Worm (Caenorhabditis elegans) whole organism, L1 larva: ENCODE data around the gene K11H12.8.

ENCODE experiments used
- C04F5.9 ChIP-seq: sonication (generic microtip); optimal IDR thresholded peaks from 2 replicates; lab custom pipeline; 2016; ENCODE audit warnings: missing genetic modification characterization, missing compliant biosample characterization
- C16A3.4 ChIP-seq: fragments of 150-350 bp; optimal IDR thresholded peaks from 2 replicates; lab custom pipeline; 2014; ENCODE audit warnings: missing biosample characterization, missing genetic modification characterization
- Y116A8C.19 ChIP-seq: sonication (generic microtip); optimal IDR thresholded peaks from 2 replicates; lab custom pipeline; 2016; ENCODE audit warnings: missing compliant biosample characterization, missing genetic modification characterization, borderline replicate concordance
- aha-1 ChIP-seq: fragments of 150-350 bp; optimal IDR thresholded peaks from 2 replicates; lab custom pipeline; 2014; ENCODE audit warnings: missing biosample characterization, missing genetic modification characterization
- alr-1 ChIP-seq: fragments of 200-800 bp; sonication (Bioruptor generic); optimal IDR thresholded peaks from 2 replicates; lab custom pipeline; 2018; ENCODE audit warnings: borderline replicate concordance, mild to moderate bottlenecking, missing genetic modification characterization, missing compliant biosample characterization
- aly-2 ChIP-seq: fragments of 150-350 bp; optimal IDR thresholded peaks from 2 replicates; lab custom pipeline; 2014; ENCODE audit warnings: missing biosample characterization, missing genetic modification characterization
- blmp-1 ChIP-seq: fragments of 150-350 bp; optimal IDR thresholded peaks from 2 replicates; lab custom pipeline; 2014; ENCODE audit warnings: missing biosample characterization, missing genetic modification characterization
- ceh-63 ChIP-seq: fragments of 200-800 bp; sonication (Bioruptor generic); optimal IDR thresholded peaks from 2 replicates; lab custom pipeline; 2018; ENCODE audit warnings: mild to moderate bottlenecking, missing genetic modification characterization, missing compliant biosample characterization
- ceh-8 ChIP-seq: fragments of 200-800 bp; sonication (Bioruptor generic); optimal IDR thresholded peaks from 2 replicates; lab custom pipeline; 2018; ENCODE audit warnings: mild to moderate bottlenecking, missing genetic modification characterization, moderate library complexity, missing compliant biosample characterization
- ceh-90 ChIP-seq: sonication (generic microtip); optimal IDR thresholded peaks from 2 replicates; lab custom pipeline; 2016; ENCODE audit warnings: missing genetic modification characterization, missing compliant biosample characterization
- ces-1 ChIP-seq: fragments of 150-350 bp; optimal IDR thresholded peaks from 2 replicates; lab custom pipeline; 2014; ENCODE audit warnings: missing biosample characterization, missing genetic modification reagents, missing genetic modification characterization
- efl-1 ChIP-seq, 4 experiments: fragments of 150-350 bp; optimal IDR thresholded peaks in 3 of 4; peaks in 1 of 4; 1 replicate in 1 of 4; 2 replicates in 3 of 4; lab custom pipeline; 2014; ENCODE audit warnings: missing biosample characterization in 2 of 4, missing genetic modification characterization in 2 of 4, missing genetic modification reagents in 2 of 4
- egl-13 ChIP-seq: sonication (generic microtip); optimal IDR thresholded peaks from 2 replicates; lab custom pipeline; 2016; ENCODE audit warnings: missing genotype, missing genetic modification reagents, missing genetic modification characterization, missing compliant biosample characterization
- egl-27 ChIP-seq, 2 experiments: fragments of 150-350 bp in 1 of 2; sonication (generic microtip); optimal IDR thresholded peaks; 3 replicates each; lab custom pipeline; 2017 to 2018; ENCODE audit warnings: missing biosample characterization in 2 of 2, missing genetic modification characterization in 2 of 2, missing genetic modification reagents in 2 of 2
- elt-3 ChIP-seq, 6 experiments: fragments of 150-350 bp in 1 of 6; sonication (generic microtip); optimal IDR thresholded peaks; 2 replicates each; lab custom pipeline; 2017 to 2018; ENCODE audit warnings: missing biosample characterization in 6 of 6, missing genetic modification characterization in 6 of 6, inconsistent platforms in 1 of 6
- ets-5 ChIP-seq: fragments of 200-800 bp; sonication (Bioruptor generic); IDR thresholded peaks from 2 replicates; pipeline ENCODE4 v1.3.6; 2022; ENCODE audit warnings: missing genetic modification characterization, missing compliant biosample characterization
- fkh-10 ChIP-seq: sonication (generic microtip); optimal IDR thresholded peaks from 2 replicates; lab custom pipeline; 2017; ENCODE audit warnings: missing biosample characterization, missing genetic modification reagents, missing genetic modification characterization
- grh-1 ChIP-seq: fragments of 200-800 bp; sonication (Bioruptor generic); IDR thresholded peaks from 2 replicates; pipeline ENCODE4 v1.3.6; 2022; ENCODE audit warnings: missing genetic modification reagents, missing genetic modification characterization, missing compliant biosample characterization
- hlh-4 ChIP-seq: sonication (generic microtip); optimal IDR thresholded peaks from 2 replicates; lab custom pipeline; 2016; ENCODE audit warnings: mild to moderate bottlenecking, missing genetic modification characterization, missing compliant biosample characterization
- hpl-2 ChIP-seq: fragments of 150-350 bp; optimal IDR thresholded peaks from 2 replicates; lab custom pipeline; 2014; ENCODE audit warnings: missing biosample characterization, missing genetic modification reagents, missing genetic modification characterization
- irx-1 ChIP-seq: sonication (generic microtip); optimal IDR thresholded peaks from 2 replicates; lab custom pipeline; 2016; ENCODE audit warnings: missing genetic modification characterization, missing compliant biosample characterization
- isw-1 ChIP-seq: fragments of 200-800 bp; sonication (Bioruptor generic); IDR thresholded peaks from 2 replicates; pipeline ENCODE4 v1.3.6; 2022; ENCODE audit warnings: missing genetic modification characterization, missing compliant biosample characterization
- lin-13 ChIP-seq: fragments of 150-350 bp; optimal IDR thresholded peaks from 2 replicates; lab custom pipeline; 2014; ENCODE audit warnings: missing biosample characterization, missing genetic modification reagents, missing genetic modification characterization
- lin-15B ChIP-seq: fragments of 150-350 bp; sonication (generic microtip); optimal IDR thresholded peaks from 3 replicates; lab custom pipeline; 2014; ENCODE audit warnings: missing biosample characterization, missing genetic modification characterization
- lir-3 ChIP-seq: sonication (generic microtip); optimal IDR thresholded peaks from 2 replicates; lab custom pipeline; 2016; ENCODE audit warnings: mild to moderate bottlenecking, missing genetic modification characterization, moderate library complexity, missing compliant biosample characterization; ENCODE audit not compliant: poor library complexity
- mab-9 ChIP-seq: fragments of 200-800 bp; sonication (Bioruptor generic); IDR thresholded peaks from 2 replicates; pipeline ENCODE4 v1.3.6; 2022; ENCODE audit warnings: missing genetic modification reagents, missing genetic modification characterization, missing compliant biosample characterization
- mdl-1 ChIP-seq, 2 experiments: fragments of 150-350 bp; optimal IDR thresholded peaks; 2 replicates each; lab custom pipeline; 2014 to 2017; ENCODE audit warnings: missing biosample characterization in 2 of 2, missing genetic modification characterization in 2 of 2, inconsistent platforms in 1 of 2
- mef-2 ChIP-seq: fragments of 150-350 bp; optimal IDR thresholded peaks from 2 replicates; lab custom pipeline; 2014; ENCODE audit warnings: missing biosample characterization, missing genetic modification characterization
- mep-1 ChIP-seq: fragments of 150-350 bp; optimal IDR thresholded peaks from 2 replicates; lab custom pipeline; 2014; ENCODE audit warnings: missing biosample characterization, missing genetic modification characterization
- nhr-12 ChIP-seq: sonication (generic microtip); optimal IDR thresholded peaks from 2 replicates; lab custom pipeline; 2017; ENCODE audit warnings: missing biosample characterization, missing genetic modification characterization
- nhr-20 ChIP-seq: sonication (generic microtip); optimal IDR thresholded peaks from 2 replicates; lab custom pipeline; 2016; ENCODE audit warnings: mild to moderate bottlenecking, missing genetic modification characterization, missing compliant biosample characterization
- nhr-237 ChIP-seq: fragments of 150-350 bp; optimal IDR thresholded peaks from 2 replicates; lab custom pipeline; 2014; ENCODE audit warnings: missing biosample characterization, missing genetic modification characterization
- nhr-28 ChIP-seq: fragments of 150-350 bp; optimal IDR thresholded peaks from 2 replicates; lab custom pipeline; 2014; ENCODE audit warnings: missing biosample characterization, missing genetic modification characterization
- nhr-47 ChIP-seq: sonication (generic microtip); optimal IDR thresholded peaks from 2 replicates; lab custom pipeline; 2016; ENCODE audit warnings: mild to moderate bottlenecking, missing genetic modification characterization, moderate library complexity, missing compliant biosample characterization
- nhr-77 ChIP-seq: fragments of 150-350 bp; optimal IDR thresholded peaks from 2 replicates; lab custom pipeline; 2014; ENCODE audit warnings: missing biosample characterization, missing genetic modification characterization
- pax-3 ChIP-seq: fragments of 200-800 bp; sonication (Bioruptor generic); optimal IDR thresholded peaks from 2 replicates; lab custom pipeline; 2018; ENCODE audit warnings: mild to moderate bottlenecking, missing genetic modification characterization, moderate library complexity, missing compliant biosample characterization
- rnt-1 ChIP-seq: sonication (generic microtip); optimal IDR thresholded peaks from 2 replicates; lab custom pipeline; 2016; ENCODE audit warnings: mild to moderate bottlenecking, missing genetic modification characterization, moderate library complexity, missing compliant biosample characterization
- snpc-4 ChIP-seq: fragments of 150-350 bp; optimal IDR thresholded peaks from 2 replicates; lab custom pipeline; 2014; ENCODE audit warnings: missing biosample characterization, missing genetic modification characterization
- sox-4 ChIP-seq: sonication (generic microtip); optimal IDR thresholded peaks from 2 replicates; lab custom pipeline; 2016; ENCODE audit warnings: missing genetic modification characterization, missing compliant biosample characterization
- sptf-1 ChIP-seq: fragments of 150-350 bp; optimal IDR thresholded peaks from 2 replicates; lab custom pipeline; 2014; ENCODE audit warnings: missing biosample characterization, missing genetic modification characterization
- sup-37 ChIP-seq: fragments of 200-800 bp; sonication (Bioruptor generic); optimal IDR thresholded peaks from 2 replicates; lab custom pipeline; 2018; ENCODE audit warnings: mild to moderate bottlenecking, missing genetic modification characterization, missing compliant biosample characterization
- tlp-1 ChIP-seq: fragments of 150-350 bp; optimal IDR thresholded peaks from 2 replicates; lab custom pipeline; 2014; ENCODE audit warnings: missing biosample characterization, missing genetic modification characterization
- unc-130 ChIP-seq: fragments of 150-350 bp; optimal IDR thresholded peaks from 2 replicates; lab custom pipeline; 2017; ENCODE audit warnings: missing biosample characterization, missing genetic modification characterization, inconsistent platforms
- unc-30 ChIP-seq: sonication (generic microtip); optimal IDR thresholded peaks from 2 replicates; lab custom pipeline; 2017; ENCODE audit warnings: missing biosample characterization, missing genetic modification characterization
- unc-98 ChIP-seq: fragments of 200-800 bp; sonication (Bioruptor generic); IDR thresholded peaks from 2 replicates; pipeline ENCODE4 v1.3.6; 2022; ENCODE audit warnings: missing genetic modification characterization, missing compliant biosample characterization
- vab-15 ChIP-seq: sonication (generic microtip); optimal IDR thresholded peaks from 2 replicates; lab custom pipeline; 2017; ENCODE audit warnings: missing genotype, mild to moderate bottlenecking, missing genetic modification characterization, missing compliant biosample characterization
- zag-1 ChIP-seq: fragments of 150-350 bp; optimal IDR thresholded peaks from 2 replicates; lab custom pipeline; 2014; ENCODE audit warnings: missing biosample characterization, missing genetic modification characterization
- zip-4 ChIP-seq: fragments of 200-800 bp; sonication (Bioruptor generic); optimal IDR thresholded peaks from 2 replicates; lab custom pipeline; 2018; ENCODE audit warnings: mild to moderate bottlenecking, missing genetic modification characterization, moderate library complexity, missing compliant biosample characterization
- ztf-11 ChIP-seq, 2 experiments: sonication (generic microtip); optimal IDR thresholded peaks; 2 replicates each; lab custom pipeline; 2016 to 2017; ENCODE audit warnings: missing genetic modification characterization in 2 of 2, missing biosample characterization in 1 of 2, missing compliant biosample characterization in 1 of 2

K11H12.8 gene

DNA sequence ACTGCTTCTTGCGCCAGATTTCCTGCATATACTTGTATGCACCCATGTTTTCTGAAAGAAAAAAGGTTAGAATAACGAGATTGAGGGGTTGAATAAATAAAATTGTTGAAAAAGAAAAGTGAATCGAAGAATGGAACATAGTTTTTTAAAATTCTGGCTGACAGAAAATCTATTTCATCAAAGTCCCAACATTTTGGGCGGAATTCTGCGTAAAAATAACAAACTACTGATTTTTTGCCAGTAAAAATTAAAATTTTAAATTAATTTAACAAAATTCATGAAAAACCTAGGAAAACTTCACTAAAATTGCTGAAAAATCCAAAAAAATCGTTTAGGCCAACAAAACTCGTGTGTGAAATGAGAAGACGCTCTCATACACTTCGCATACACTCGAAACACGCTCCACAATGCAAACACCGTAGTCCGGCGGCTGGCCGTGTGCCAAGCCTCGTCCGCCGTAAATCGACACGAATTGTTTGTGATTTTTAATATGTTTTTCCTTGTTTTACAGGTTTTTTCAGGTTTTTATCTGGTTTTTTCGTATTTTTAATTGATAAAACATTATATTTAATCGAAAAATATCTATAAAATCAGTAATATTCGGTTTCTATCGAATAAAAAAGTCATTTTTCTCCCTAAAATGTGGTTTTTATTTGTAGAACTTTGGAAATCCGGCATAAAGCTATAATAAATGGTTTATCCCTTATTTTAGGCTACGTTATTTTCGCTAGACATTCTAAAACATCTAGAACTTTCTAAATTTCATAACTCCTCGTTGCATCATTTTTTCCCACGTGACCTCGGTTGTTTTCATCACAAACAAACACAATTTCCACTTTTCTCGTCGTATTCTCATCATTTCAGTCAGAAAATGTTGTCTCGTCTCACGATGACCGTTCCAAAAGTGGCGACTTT, at the start of gene K11H12.8, which contains the start of gene rpl-15:
K11H12.8 (plus strand) TSS at position 865 of the 915 bp plus-strand sequence.
rpl-15 (minus strand) TSS at position 51 of the 915 bp plus-strand sequence.
- TF ChIP-seq tlp-1 (tag; lab: Kevin White, UChicago) (no peak), mep-1 (tag; lab: Kevin White, UChicago) (peak; percentile 100), nhr-237 (tag; lab: Kevin White, UChicago) (peak; percentile 98), ztf-11 (tag; optimal IDR thresholded peaks at IDR 0.05; lab: Kevin White, UChicago) (peak; percentile 58 to 100), sptf-1 (tag; lab: Kevin White, UChicago) (no peak), alr-1 (no peak), sox-4 (peak; percentile 98), grh-1 (peak; percentile 98), elt-3 (tag; optimal IDR thresholded peaks at IDR 0.05; lab: Kevin White, UChicago) (peak; percentile 99 to 100 (median 100)), nhr-47 (tag; lab: Kevin White, UChicago) (peak; percentile 100), egl-27 (tag; optimal IDR thresholded peaks at IDR 0.05; lab: Kevin White, UChicago) (peak; percentile 44 to 98), egl-13 (tag; lab: Kevin White, UChicago) (peak; percentile 100), mdl-1 (tag; optimal IDR thresholded peaks at IDR 0.05; lab: Kevin White, UChicago) (peak; percentile 83 to 100), lir-3 (tag; lab: Kevin White, UChicago) (peak; percentile 97), zip-4 (GFP tag; lab: Kevin White, UChicago) (peak; percentile 97), ceh-90 (tag; lab: Kevin White, UChicago) (peak; percentile 80), unc-98 (peak; percentile 96), aha-1 (tag; lab: Kevin White, UChicago) (peak; percentile 99), C16A3.4 (tag; lab: Kevin White, UChicago) (peak; percentile 100), mab-9 (GFP tag; lab: Robert Waterston, UW) (peak; percentile 99), Y116A8C.19 (tag; lab: Kevin White, UChicago) (peak; percentile 80), nhr-12 (tag; lab: Kevin White, UChicago) (peak; percentile 59), C04F5.9 (tag; lab: Kevin White, UChicago) (peak; percentile 98), blmp-1 (peak; percentile 92), unc-130 (tag; lab: Kevin White, UChicago) (peak; percentile 100), fkh-10 (GFP tag; lab: Kevin White, UChicago) (peak; percentile 99), nhr-20 (peak; percentile 100), hlh-4 (tag; lab: Kevin White, UChicago) (peak; percentile 91), sup-37 (GFP tag; lab: Kevin White, UChicago) (peak; percentile 99), zag-1 (tag; lab: Kevin White, UChicago) (peak; percentile 97), unc-30 (tag; lab: Kevin White, UChicago) (no peak), aly-2 (tag; lab: Kevin White, UChicago) (peak; percentile 98), hpl-2 (GFP tag; lab: Kevin White, UChicago) (peak; percentile 96), ets-5 (GFP tag; lab: Robert Waterston, UW) (peak; percentile 90; the same call in 1 of the 2 replicates), ceh-63 (peak; percentile 93), mef-2 (peak; percentile 98), rnt-1 (tag; lab: Kevin White, UChicago) (peak; percentile 100), pax-3 (peak; percentile 100), efl-1 (optimal IDR thresholded peaks at IDR 0.05; lab: Kevin White, UChicago) (peak; percentile 97 to 98), efl-1 (GFP tag; optimal IDR thresholded peaks at IDR 0.05 in 1 of 2; lab: Kevin White, UChicago) (peak; percentile 89 to 99), isw-1 (GFP tag; lab: Robert Waterston, UW) (peak; percentile 99), ceh-8 (GFP tag; lab: Kevin White, UChicago) (peak; percentile 98), irx-1 (tag; lab: Kevin White, UChicago) (peak; percentile 99), lin-15B (peak; percentile 98), snpc-4 (tag; lab: Kevin White, UChicago) (peak; percentile 97), nhr-77 (tag; lab: Kevin White, UChicago) (peak; percentile 100), lin-13 (peak; percentile 100), vab-15 (tag; lab: Kevin White, UChicago) (peak; percentile 99), ces-1 (GFP tag; lab: Kevin White, UChicago) (peak; percentile 82), nhr-28 (tag; lab: Kevin White, UChicago) (peak; percentile 33)
